Fruit fly (Drosophila melanogaster): ENCODE measurements around the gene Spn77Bc.

Spn77Bc gene

DNA sequence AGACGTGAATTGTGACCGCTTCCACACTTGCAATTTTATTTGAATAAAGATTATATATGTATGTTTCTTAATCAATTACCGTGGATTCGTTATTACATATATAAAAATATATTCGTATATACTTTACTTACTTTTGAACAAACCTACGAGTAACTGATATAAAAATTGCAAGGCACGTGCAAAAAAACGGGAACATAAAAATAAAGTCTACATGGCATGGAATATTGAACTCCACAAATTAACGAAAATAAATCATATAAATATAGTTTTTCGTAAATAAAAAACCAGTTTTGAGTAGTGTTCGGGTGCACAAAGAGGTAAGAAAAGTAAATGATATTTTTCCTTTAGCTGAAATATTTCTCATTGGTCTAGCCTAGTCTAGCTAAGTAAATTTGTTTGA is at the start of gene Spn77Bc:
Spn77Bc (plus strand) TSS at position 301 of the 400 bp plus-strand sequence.
- TF ChIP-seq noc (tag; optimal IDR thresholded peaks at IDR 0.05), result no peak

DNA sequence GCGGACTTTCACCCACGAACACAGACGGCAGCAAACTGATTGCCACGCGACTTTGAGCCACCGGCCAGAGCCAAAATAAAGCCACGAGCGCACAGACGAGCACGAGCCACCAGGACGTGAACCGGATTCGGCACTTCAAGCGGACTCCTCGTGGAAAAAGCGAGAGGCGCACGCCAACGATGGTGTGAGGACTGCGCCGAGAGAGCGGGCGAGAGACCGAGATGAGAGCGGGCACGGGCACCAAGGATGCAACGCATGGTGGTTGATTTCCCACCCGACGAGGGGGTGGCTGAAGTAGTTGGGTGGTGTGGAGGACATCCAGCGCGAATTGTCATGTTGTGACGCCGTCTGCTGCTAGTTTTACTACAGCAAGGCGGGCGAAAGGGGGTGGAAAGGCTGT is 47.3 kb upstream of the Spn77Bc start, which contains the start of gene gogo:
gogo (minus strand) TSS at position 39 of the 400 bp plus-strand sequence.
- no peak for TF ChIP-seq noc (tag; optimal IDR thresholded peaks at IDR 0.05)

DNA sequence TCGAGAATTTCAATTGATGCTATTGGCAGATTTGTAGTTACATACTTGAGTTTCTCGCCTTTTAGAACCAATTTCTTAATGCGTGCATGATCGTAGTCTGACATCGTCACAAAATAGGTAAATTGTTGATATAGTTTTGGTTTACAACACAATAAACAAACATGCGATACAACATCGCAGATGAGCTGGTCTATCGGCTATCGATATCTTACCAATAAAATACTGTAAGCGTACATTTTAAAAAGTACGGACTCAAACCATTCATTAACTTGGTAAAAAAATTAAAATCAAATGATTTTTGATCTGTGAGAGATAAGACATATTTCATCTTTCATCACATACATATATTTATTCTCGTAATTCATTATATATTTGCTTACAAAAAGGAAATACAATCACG is 45.6 kb upstream of the Spn77Bc start, which contains the start of gene FRG1:
FRG1 (minus strand) TSS at position 175 of the 400 bp plus-strand sequence.
- no peak for TF ChIP-seq noc (tag; optimal IDR thresholded peaks at IDR 0.05)

DNA sequence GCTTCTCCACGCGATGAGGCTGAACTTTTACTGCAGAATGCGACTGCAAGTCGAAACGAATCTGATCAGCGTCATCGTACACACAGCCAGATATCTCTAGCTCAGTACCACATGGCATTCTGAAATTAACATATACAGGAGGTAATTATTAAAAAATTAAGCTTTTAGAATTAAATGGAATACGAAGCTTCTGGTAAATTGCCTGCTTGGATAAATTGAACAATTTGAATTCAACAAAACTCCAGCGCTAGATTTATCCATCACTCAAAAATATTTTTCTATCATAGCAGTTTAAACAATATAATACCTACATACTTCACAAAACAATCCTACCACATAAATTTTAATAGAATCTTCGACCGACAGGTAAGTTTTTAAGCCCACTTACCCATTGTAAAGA is 43.3 kb upstream of the Spn77Bc start, which contains the start of gene SCCRO4:
SCCRO4 (plus strand) TSS at position 301 of the 400 bp plus-strand sequence.
- no peak for TF ChIP-seq noc (tag; optimal IDR thresholded peaks at IDR 0.05)

DNA sequence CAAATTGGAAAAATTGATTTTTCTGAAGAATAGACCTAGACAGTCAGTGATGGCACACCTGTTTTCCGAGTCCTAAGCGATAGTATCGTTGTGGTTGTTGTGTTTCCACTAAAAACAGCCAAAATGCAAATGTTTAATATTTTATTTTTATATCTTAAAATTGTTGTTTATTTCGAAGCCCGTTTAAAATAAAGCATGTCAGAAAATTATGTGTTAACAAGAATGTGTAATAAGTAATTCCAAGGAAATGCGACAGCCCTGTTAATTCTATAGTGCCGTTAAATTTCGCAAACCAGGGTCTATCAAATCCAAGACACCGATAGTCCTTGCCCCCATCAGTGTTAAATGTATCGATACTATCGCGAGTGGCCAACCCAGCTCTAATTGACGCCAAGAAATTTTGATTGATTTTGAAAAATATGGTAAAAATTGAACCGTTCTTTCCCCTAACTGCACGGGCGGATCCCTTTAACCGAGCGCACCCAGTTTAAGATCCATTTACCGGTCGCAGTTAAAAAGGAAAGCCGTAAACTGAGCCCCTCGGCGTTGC is 40.3 kb upstream of the Spn77Bc start, which contains the start of gene Pex23:
Pex23 (minus strand) TSS at position 61 of the 550 bp plus-strand sequence.
- TF ChIP-seq noc (tag; optimal IDR thresholded peaks at IDR 0.05), result no peak

DNA sequence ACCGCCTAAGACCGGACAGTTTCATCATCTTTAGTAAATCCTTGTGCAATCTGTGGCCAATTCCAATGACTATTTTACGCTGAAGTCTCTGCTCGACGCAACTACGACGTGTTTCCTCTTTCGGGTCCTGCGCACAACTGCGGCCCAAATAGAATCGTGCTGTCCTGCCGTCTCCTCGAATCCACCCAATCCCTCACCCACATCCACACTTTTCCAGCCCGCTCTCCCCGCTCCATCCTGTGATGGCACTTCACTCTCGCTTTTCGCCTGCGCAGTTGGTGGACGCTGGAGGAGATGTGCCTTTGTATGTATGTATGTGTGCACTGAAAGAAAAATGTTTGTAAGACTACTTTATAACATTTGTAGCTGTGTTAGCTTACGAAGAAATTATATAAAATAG is 36.3 kb upstream of the Spn77Bc start, which contains the start of gene CG32225:
CG32225 (minus strand) TSS at position 142 of the 400 bp plus-strand sequence.
- TF ChIP-seq noc (tag; optimal IDR thresholded peaks at IDR 0.05), result no peak

DNA sequence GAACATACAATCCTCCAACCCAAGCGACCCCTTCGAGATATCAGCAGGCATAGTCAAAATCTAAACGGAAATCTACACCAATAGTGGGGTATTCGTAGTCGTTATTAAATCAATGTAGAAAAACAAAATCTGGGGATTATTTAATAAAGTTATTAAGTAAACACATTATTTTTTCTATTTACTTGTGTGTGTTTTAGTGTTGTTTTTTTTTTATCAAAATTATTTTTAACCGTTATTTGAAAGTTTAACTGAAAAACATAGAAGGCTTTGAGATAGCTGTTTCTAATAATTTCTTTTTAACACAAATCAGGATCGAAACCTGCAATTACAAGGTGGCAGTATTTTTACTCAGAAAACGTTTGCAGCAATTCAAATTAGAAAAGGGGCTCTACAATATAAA is 33.1 kb upstream of the Spn77Bc start, which contains the start of gene polo:
polo (plus strand) TSS at position 301 of the 400 bp plus-strand sequence.
- no peak for TF ChIP-seq noc (tag; optimal IDR thresholded peaks at IDR 0.05)

DNA sequence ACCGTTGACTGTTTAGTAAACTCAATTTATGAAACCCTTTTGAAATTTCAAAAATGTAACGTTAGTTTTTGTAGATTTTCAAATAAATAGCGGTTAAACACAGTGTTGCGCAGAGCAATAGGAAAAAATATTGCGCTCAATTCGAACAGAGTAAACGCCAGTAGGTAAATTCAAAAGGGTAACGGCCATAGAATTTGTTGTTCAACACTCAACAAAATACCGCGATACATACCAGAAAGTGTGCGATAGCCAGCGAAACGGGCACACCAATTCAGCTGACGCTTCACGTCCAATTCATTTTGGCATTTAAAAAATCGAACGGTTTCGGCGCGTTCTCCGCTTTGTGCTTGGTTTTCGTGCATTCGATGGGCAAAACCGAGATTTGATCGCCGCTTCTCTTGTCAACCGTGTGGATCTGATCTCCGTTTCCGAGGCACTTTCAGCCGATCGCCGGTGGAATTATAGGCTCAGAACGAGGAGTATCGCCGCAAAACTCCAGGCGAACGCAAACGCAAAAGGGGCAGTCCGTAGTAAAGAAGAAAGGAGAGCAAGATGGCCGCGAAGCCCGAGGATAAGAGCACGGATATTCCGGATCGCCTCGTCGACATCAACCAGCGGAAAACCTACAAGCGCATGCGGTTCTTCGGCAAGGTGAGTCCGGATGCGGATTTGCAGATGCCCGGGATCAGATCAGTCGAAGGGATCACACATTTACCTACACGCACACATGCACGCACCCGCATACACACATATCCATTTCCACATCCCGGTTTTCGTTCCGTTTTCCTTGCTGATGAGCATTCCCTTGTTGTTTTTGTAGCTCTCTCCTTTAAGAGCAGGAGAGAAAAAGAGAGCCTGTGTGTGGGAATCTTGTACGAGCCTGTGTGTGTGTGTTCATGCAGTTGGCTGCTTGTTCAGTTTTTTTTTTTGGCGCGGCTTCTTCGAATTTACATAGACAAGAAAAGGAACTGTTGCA is 32.4 kb upstream of the Spn77Bc start:
- no peak for TF ChIP-seq noc (tag; optimal IDR thresholded peaks at IDR 0.05)

DNA sequence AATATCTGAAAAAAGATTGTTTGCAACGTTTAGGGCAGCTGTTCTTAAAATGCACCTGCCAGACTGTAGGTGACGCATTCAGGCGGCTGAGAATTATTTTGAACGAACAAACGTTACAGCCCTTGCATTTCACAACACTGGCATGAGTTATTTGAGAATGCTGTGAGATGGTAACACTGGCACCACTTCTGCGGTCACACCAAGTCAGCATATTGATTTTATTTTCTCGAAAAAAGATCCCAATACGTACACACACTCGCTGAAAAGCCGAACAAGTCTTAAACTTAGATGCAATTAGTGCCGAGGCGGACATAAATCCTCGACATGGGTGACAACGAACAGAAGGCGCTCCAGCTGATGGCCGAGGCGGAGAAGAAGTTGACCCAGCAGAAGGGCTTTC is 29.0 kb upstream of the Spn77Bc start, which contains the start of gene alphaSnap:
alphaSnap (plus strand) TSS at position 164 of the 400 bp plus-strand sequence.
- TF ChIP-seq noc (tag; optimal IDR thresholded peaks at IDR 0.05), result no peak

DNA sequence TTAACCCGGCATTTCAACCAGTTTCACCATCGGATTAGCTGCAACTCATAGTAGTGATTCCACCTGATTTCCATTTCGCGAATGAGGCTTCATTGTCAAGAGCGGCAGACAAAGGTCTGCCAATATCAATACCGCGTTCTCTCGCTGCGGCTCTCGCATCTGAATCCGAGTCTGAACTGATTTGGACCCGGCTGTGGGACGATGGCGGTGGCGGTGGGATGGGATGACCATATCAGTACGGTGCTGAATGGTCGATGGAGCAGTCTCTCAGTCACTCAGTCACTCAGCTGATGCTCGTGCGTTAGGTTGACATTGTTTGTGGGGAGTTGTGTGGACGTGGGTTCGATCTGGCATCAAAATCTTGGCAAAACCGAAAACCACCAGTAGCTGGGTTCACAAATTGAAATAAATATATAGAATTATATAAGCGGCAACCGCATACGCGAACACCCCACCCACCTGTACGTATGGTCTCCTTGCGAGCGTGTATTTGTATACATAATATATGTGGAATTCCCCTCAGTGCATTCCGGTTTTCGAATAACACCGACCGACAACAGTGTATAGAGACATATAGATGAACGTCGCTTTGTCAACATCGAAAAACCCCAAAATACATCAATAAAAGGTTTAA is 25.4 kb upstream of the Spn77Bc start, which contains the start of gene Spn77Ba:
Spn77Ba (plus strand) TSS at position 235 of the 634 bp plus-strand sequence.
- TF ChIP-seq noc (tag; optimal IDR thresholded peaks at IDR 0.05), result no peak

DNA sequence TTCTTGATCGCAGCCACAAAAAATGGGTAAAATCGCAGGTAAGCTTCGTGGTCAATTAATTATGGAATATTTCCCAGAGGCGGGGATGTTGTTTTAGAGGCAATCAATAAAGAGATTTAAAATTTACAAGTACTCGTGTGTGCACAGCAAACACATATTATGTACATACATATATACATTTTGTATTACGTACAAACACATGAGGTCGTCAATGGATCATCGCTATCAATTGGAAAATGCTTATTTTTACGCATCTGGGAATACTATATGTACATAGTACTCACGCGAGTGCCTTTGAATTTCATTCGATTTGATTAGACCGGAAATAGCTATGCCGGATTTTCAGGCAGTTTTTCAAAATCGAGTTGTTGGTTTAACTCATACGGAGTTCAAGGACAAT is 24.7 kb upstream of the Spn77Bc start:
- TF ChIP-seq noc (tag; optimal IDR thresholded peaks at IDR 0.05), result no peak

DNA sequence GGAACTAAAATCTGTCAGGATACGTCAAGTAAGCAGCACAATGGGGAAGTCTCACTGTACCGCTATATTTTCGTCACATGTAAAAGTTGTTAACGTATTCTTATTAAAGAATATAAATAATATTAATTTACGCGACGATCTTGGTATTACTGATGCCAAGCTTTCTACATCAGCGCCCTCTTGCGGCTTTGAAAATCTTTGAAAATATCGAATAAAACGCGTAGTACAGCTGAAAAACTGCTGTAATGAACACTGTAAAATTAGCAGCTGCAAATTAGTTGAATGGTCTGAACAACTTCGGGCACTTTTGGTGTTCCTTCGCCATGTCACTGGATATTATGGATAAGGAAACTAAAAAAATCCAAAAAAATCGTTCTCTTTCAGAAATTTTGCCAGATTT is 22.4 kb upstream of the Spn77Bc start:
- TF ChIP-seq noc (tag; optimal IDR thresholded peaks at IDR 0.05), result no peak

DNA sequence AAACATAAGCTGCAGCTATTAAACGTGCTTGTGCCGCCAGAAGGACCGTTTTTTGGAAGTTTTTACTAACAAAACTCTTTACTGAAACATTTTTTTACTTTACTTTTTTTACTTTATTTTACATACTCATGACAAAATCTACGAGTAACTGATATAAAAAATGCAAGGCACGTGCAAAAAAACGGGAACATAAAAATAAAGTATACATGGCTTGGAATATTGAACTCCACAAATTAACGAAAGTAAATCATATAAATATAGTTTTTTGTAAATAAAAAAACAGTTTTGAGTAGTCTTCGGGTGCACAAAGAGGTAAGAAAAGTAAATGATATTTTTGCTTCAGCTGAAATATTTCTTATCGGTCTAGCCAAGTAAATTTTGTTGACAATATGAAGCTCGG is 21.8 kb upstream of the Spn77Bc start, which contains the start of gene Spn77Bb:
Spn77Bb (plus strand) TSS at position 301 of the 400 bp plus-strand sequence.
- no peak for TF ChIP-seq noc (tag; optimal IDR thresholded peaks at IDR 0.05)

DNA sequence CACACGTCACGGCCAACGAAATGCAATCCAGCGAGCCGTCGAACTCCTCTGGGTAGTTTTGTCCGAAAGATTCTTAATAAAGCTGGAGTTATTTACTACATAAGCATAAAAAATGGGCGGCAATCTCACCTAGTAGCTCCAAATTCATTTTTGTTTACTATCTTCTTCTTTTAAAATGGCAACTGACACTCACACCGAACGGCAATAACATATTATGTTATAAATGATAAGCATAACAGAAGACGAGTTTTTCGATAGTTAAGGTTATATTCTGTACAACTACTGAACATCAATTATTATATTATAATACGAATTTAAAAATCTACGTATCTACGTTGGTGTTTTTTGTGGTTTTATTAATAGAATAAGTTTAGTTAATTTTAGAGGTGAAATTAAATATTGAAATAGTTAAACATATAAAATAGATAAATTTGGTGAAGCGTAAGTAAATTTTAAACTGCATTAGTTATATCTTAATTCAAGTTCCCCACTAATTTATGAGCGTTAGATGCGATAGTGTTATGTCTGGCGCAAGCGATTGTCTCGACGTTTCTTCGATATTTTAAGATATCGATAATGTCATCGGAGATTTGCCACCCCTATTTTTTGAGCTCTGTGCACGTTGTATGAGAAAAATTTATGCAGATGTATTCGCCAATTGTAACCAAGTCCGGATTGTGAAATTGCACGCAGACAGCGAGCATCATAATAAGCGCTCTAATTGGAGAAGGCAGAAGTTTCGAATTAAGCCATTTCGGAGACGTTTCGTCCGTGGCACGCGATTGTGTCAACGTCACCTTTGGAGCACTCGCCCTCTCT is 5.5 kb downstream of the Spn77Bc start, which contains the start of the genes Rbbp5 and eRF1:
Rbbp5 (minus strand) TSS at position 181 of the 819 bp plus-strand sequence.
eRF1 (plus strand) TSS at position 594 of the 819 bp plus-strand sequence.
- peak; percentile 57 for TF ChIP-seq noc (tag; optimal IDR thresholded peaks at IDR 0.05)

Measured in whole organism, larva.